Worm (Caenorhabditis elegans): ENCODE measurements around the gene D1046.2.

Gene D1046.2

DNA sequence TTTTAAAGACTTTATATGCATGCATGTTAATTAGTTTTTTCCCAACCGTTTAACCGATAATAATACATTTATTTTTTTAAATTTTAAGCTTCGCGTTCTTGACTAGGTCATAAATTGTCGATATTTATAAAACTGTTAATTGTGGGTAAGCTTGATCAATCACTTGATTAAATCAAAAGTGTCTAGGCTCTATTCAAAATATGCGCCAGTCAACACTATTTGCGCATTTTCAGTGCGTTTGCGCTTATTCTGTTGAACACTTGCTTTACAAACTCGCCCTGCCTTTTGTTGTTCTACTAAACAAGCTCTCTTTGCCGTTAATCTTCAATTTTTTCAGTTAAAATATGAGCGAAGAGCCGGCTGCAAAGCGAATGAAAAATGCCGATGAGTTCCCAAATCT is 34.7 kb downstream of the D1046.2 start, which contains the start of gene spr-2 (continued):
- TF ChIP-seq elt-3 (tag; optimal IDR thresholded peaks at IDR 0.05) = no peak
- TF ChIP-seq nhr-237 (tag; optimal IDR thresholded peaks at IDR 0.05) = no peak
- TF ChIP-seq Y55F3AM.14 (GFP tag; optimal IDR thresholded peaks at IDR 0.05) = no peak
- no peak for TF ChIP-seq egl-27 (tag; optimal IDR thresholded peaks at IDR 0.05)
- TF ChIP-seq nhr-6 (tag; optimal IDR thresholded peaks at IDR 0.05) = peak; percentile 62
- peak; percentile 70 for TF ChIP-seq sma-3 (GFP tag; optimal IDR thresholded peaks at IDR 0.05)
- peak; percentile 40 for TF ChIP-seq fos-1 (tag; optimal IDR thresholded peaks at IDR 0.05)
- TF ChIP-seq unc-62 (GFP tag; optimal IDR thresholded peaks at IDR 0.05) = no peak

DNA sequence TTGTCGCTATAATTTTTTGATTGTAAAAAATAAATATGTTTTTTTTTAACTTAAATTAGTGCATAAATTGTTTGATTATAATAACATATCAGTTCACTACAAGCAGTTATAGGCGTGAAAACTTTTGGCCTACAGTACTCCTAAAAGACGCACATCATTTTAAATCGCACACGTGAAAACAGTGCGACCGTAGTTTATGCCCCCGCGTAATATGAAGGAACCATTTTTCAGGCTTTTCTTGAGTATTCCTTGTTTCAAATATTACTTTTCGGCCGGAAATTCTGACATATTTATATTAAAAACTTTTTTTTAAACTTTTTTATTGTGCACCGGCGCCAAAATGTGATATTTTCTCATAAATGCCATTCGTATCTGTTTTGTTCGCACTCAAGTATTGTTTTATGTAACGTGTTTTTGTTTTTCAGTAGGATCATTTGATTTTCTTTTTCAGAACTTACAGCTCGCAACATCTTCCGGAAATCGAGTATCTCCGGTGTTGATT is 37.3 kb downstream of the D1046.2 start, which contains the start of gene oma-1:
oma-1 (plus strand) TSS at position 452 of the 502 bp plus-strand sequence.
- TF ChIP-seq ZK546.5 (tag; optimal IDR thresholded peaks at IDR 0.05) (no peak), mbf-1 (tag; optimal IDR thresholded peaks at IDR 0.05) (no peak), nhr-129 (tag; optimal IDR thresholded peaks at IDR 0.05) (no peak)

DNA sequence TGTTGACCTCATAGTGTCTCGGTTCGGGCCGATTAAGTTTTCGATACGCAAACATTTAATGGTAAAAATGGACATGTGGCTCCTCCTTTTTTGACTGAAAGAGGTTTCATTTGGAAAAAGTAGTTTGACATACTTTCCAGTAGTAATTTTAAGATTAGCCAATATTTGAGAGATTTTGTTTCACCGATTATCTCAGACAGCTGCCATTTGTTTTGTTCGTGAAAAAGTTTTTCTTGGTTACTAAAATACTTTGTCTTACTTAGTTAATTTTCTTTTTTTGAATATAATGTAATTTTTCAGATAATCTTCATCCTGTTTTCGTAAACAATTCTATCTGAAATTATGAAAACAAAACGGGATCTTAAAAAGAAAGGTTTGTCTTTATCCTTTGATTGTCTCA is 39.6 kb downstream of the D1046.2 start, which contains the start of gene C09G9.5:
C09G9.5 (plus strand) TSS at position 301 of the 400 bp plus-strand sequence.
- no peak for TF ChIP-seq unc-39 (tag; optimal IDR thresholded peaks at IDR 0.05)
- no peak for TF ChIP-seq Y55F3AM.14 (GFP tag; optimal IDR thresholded peaks at IDR 0.05)
- no peak for TF ChIP-seq nhr-25 (tag; optimal IDR thresholded peaks at IDR 0.05)
- no peak for TF ChIP-seq sem-4 (tag; optimal IDR thresholded peaks at IDR 0.05)
- TF ChIP-seq ztf-4 (tag; optimal IDR thresholded peaks at IDR 0.05) = no peak

DNA sequence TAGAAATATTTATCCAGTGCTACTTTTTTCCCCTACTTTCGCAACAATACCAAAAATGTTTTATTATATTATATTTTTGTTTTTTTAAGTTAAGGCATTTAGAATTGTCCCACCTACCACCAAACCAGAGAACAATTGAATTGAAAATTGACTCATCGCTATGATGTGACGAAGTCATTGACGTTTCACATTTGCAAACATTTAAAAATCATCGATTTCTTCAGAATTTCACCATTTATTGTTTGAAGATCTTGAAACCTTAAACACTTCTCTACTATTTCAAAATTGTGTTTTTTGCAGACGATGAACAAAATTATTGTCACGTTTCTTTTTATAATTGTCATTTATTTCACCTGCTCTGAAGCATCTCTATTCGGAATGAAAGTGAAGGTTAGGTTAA is 44.7 kb downstream of the D1046.2 start, which contains the start of gene C09G9.8:
C09G9.8 (plus strand) TSS at position 301 of the 400 bp plus-strand sequence.
- TF ChIP-seq blmp-1 (tag; optimal IDR thresholded peaks at IDR 0.05; ENCODE audit: insufficient read depth) (no peak), unc-39 (tag; optimal IDR thresholded peaks at IDR 0.05) (no peak), dmd-4 (tag; optimal IDR thresholded peaks at IDR 0.05) (no peak), nhr-12 (tag; optimal IDR thresholded peaks at IDR 0.05) (no peak), ceh-16 (tag; optimal IDR thresholded peaks at IDR 0.05) (no peak), egl-27 (tag; optimal IDR thresholded peaks at IDR 0.05) (no peak), nhr-10 (tag; optimal IDR thresholded peaks at IDR 0.05) (no peak), nhr-6 (tag; optimal IDR thresholded peaks at IDR 0.05) (no peak), F13H6.1 (tag; optimal IDR thresholded peaks at IDR 0.05) (no peak), unc-62 (GFP tag; optimal IDR thresholded peaks at IDR 0.05) (no peak), ztf-1 (GFP tag; conservative IDR thresholded peaks at IDR 0.05) (no peak), elt-3 (tag; optimal IDR thresholded peaks at IDR 0.05) (no peak), aly-2 (tag; optimal IDR thresholded peaks at IDR 0.05) (no peak), lsy-2 (tag; optimal IDR thresholded peaks at IDR 0.05) (no peak), unc-55 (GFP tag; optimal IDR thresholded peaks at IDR 0.05) (no peak)

DNA sequence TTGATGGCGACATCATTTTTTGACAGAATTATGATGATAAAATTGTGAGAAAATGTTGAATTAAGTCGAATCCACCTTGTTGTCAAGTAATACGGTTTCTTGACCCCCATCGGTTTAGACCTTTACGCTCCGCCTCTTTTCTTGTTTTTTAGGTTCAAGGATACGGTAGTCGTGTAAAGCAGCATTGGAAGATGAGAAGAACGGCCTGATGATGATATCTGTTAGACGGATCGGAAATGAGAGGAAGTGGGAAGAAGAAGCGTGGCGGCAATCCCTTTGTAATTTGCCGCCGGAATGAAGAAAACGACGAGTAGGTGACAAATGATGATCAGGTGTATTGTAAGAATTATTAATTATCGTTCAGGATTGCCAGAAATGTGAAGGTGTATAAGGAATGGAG is 46.1 kb downstream of the D1046.2 start, which contains the start of gene npax-4:
npax-4 (minus strand) TSS at position 101 of the 400 bp plus-strand sequence.
- TF ChIP-seq skn-1 (tag; optimal IDR thresholded peaks at IDR 0.05) = no peak
- TF ChIP-seq lin-39 (tag; optimal IDR thresholded peaks at IDR 0.05) = no peak
- no peak for TF ChIP-seq alr-1 (tag; optimal IDR thresholded peaks at IDR 0.05)
- TF ChIP-seq unc-62 (GFP tag; optimal IDR thresholded peaks at IDR 0.05) = no peak
- no peak for TF ChIP-seq mbf-1 (tag; optimal IDR thresholded peaks at IDR 0.05)
- TF ChIP-seq nhr-77 (tag; optimal IDR thresholded peaks at IDR 0.05) = no peak
- no peak for TF ChIP-seq mdl-1 (tag; optimal IDR thresholded peaks at IDR 0.05)
